Fruit fly (Drosophila melanogaster): Measurements from ENCODE around the gene CG11686.

Gene CG11686

DNA sequence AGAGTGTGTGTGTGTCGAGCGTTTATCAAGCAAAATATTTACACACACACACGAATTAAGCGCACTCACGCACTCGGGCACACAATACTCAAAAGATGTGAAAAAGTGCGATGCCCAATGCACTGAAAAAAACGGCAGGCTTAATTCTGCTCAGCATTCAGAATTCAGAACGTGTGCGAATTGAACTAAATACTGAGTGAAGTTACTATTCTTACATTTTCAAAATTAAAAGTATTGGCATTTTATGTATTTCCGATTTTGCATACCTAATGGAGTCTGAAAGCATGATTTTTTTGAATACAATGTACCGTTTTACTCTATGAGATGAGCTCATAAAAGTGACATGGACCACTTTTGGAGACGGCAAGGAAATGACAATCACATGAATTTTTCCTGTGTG lies 3.0 kb upstream of the CG11686 start:
- TF ChIP-seq CG18599 (GFP tag; optimal IDR thresholded peaks at IDR 0.05) (peak; percentile 51), Meics (GFP tag; optimal IDR thresholded peaks at IDR 0.05) (peak; percentile 28), aop (GFP tag; IDR thresholded peaks at IDR 0.05) (no peak), H15 (GFP tag; IDR thresholded peaks at IDR 0.05) (no peak), Fer1 (GFP tag; optimal IDR thresholded peaks at IDR 0.05) (peak; percentile 6), Hr39 (optimal IDR thresholded peaks at IDR 0.05) (no peak), lab (GFP tag; optimal IDR thresholded peaks at IDR 0.05) (peak; percentile 47), CG10147 (GFP tag; optimal IDR thresholded peaks at IDR 0.05) (no peak), CG12236 (GFP tag; optimal IDR thresholded peaks at IDR 0.05) (no peak), CG11504 (tag; optimal IDR thresholded peaks at IDR 0.05) (peak; percentile 30), jumu (GFP tag; optimal IDR thresholded peaks at IDR 0.05) (no peak), Gsc (GFP tag; IDR thresholded peaks at IDR 0.05) (no peak), tna (GFP tag; IDR thresholded peaks at IDR 0.05; ENCODE audit: partially characterized antibody) (no peak), CG3281 (GFP tag; optimal IDR thresholded peaks at IDR 0.05) (peak; percentile 17), gem (tag; optimal IDR thresholded peaks at IDR 0.05) (peak; percentile 32), CG30403 (GFP tag; optimal IDR thresholded peaks at IDR 0.05) (peak; percentile 3), CG14014 (GFP tag; IDR thresholded peaks at IDR 0.05) (0 out of 2 replicates have a peak, but pooled peaks have one; percentile 11), CG8290 (GFP tag; optimal IDR thresholded peaks at IDR 0.05) (no peak), CG8290 (tag; optimal IDR thresholded peaks at IDR 0.05) (peak in 1 of 2 experiments; percentile 0), slbo (GFP tag; IDR thresholded peaks at IDR 0.05) (0 out of 2 replicates have a peak, but pooled peaks have one; percentile 3), CG2120 (GFP tag; optimal IDR thresholded peaks at IDR 0.05) (peak; percentile 55), cwo (GFP tag; optimal IDR thresholded peaks at IDR 0.05) (peak; percentile 7), Hr51 (GFP tag; optimal IDR thresholded peaks at IDR 0.05) (peak in 1 of 2 experiments; percentile 20), CG7556 (GFP tag; optimal IDR thresholded peaks at IDR 0.05) (peak; percentile 5), Hmr (GFP tag; optimal IDR thresholded peaks at IDR 0.05) (peak; percentile 35), mam (GFP tag; optimal IDR thresholded peaks at IDR 0.05) (peak; percentile 8), Hand (GFP tag; optimal IDR thresholded peaks at IDR 0.05) (peak; percentile 6), CG9932 (GFP tag; IDR thresholded peaks at IDR 0.05) (peak; percentile 23; the same call in 1 of the 2 replicates), org-1 (GFP tag; optimal IDR thresholded peaks at IDR 0.05) (peak; percentile 10), CG7839 (tag; optimal IDR thresholded peaks at IDR 0.05) (peak; percentile 8), CG1602 (GFP tag; optimal IDR thresholded peaks at IDR 0.05) (no peak), Ptx1 (GFP tag; IDR thresholded peaks at IDR 0.05) (peak; percentile 17; the same call in 1 of the 2 replicates), CG2678 (tag; optimal IDR thresholded peaks at IDR 0.05) (peak; percentile 20), CG10431 (GFP tag; optimal IDR thresholded peaks at IDR 0.05) (no peak), Med (GFP tag) (peak; percentile 56)

dm6 chr3R:13258696-13259567 lies 1.2 kb upstream of the CG11686 start, which contains the start of gene Ace:
Ace (minus strand) TSS chr3R:13259517.
- TF ChIP-seq z (GFP tag; IDR thresholded peaks at IDR 0.05) (0 out of 3 replicates have a peak, but pooled peaks have one; percentile 29), CG6765 (GFP tag; optimal IDR thresholded peaks at IDR 0.05) (no peak), unc-4 (GFP tag; IDR thresholded peaks at IDR 0.05; ENCODE audit: partially characterized antibody) (no peak), pum (GFP tag; optimal IDR thresholded peaks at IDR 0.05) (no peak), CG18619 (GFP tag; optimal IDR thresholded peaks at IDR 0.05) (no peak), nerfin-1 (tag; optimal IDR thresholded peaks at IDR 0.05) (no peak), hth (optimal IDR thresholded peaks at IDR 0.05) (no peak), hkb (optimal IDR thresholded peaks at IDR 0.05) (no peak), hkb (GFP tag; IDR thresholded peaks at IDR 0.05) (no peak), Hey (tag; optimal IDR thresholded peaks at IDR 0.05) (no peak), dmrt11E (tag; optimal IDR thresholded peaks at IDR 0.05) (no peak), zfh2 (GFP tag; optimal IDR thresholded peaks at IDR 0.05) (no peak), BtbVII (GFP tag; optimal IDR thresholded peaks at IDR 0.05) (no peak), az2 (GFP tag; optimal IDR thresholded peaks at IDR 0.05) (no peak), Dp (GFP tag; optimal IDR thresholded peaks at IDR 0.05) (no peak), CG12219 (GFP tag; optimal IDR thresholded peaks at IDR 0.05) (no peak), CG31224 (GFP tag; IDR thresholded peaks at IDR 0.05) (no peak)

Measured in whole organism, embryonic.